Worm (Caenorhabditis elegans) whole organism, L4 larva: ENCODE results near the gene F35H10.6.
A peak's percentile ranks its signal among the peaks of the same experiment; 100 is the strongest.

Experiments used
- F37D6.2 ChIP-seq: sonication (generic microtip); optimal IDR thresholded peaks from 2 replicates; lab custom pipeline; 2016; ENCODE audit warnings: mild to moderate bottlenecking, missing genetic modification characterization, missing compliant biosample characterization
- ama-1 ChIP-seq: fragments of 150-350 bp; optimal IDR thresholded peaks from 2 replicates; lab custom pipeline; 2014; ENCODE audit warnings: inconsistent platforms, mixed read lengths
- ceh-20 ChIP-seq: fragments of 200-800 bp; sonication (Bioruptor generic); IDR thresholded peaks from 2 replicates; pipeline ENCODE4 v1.3.6; 2022; ENCODE audit warnings: missing genetic modification reagents, missing genetic modification characterization, missing compliant biosample characterization
- hmg-1.1 ChIP-seq: fragments of 200-800 bp; sonication (Bioruptor generic); IDR thresholded peaks from 2 replicates; pipeline ENCODE4 v1.3.6; 2022; ENCODE audit warnings: missing genetic modification reagents, missing genetic modification characterization, missing compliant biosample characterization
- lin-13 ChIP-seq: fragments of 150-350 bp; optimal IDR thresholded peaks from 2 replicates; lab custom pipeline; 2014; ENCODE audit warnings: missing biosample characterization, missing genetic modification reagents, missing genetic modification characterization
- nhr-10 ChIP-seq: fragments of 150-350 bp; optimal IDR thresholded peaks from 2 replicates; lab custom pipeline; 2014; ENCODE audit warnings: missing biosample characterization, missing genetic modification characterization
- nhr-11 ChIP-seq: fragments of 150-350 bp; optimal IDR thresholded peaks from 2 replicates; lab custom pipeline; 2014; ENCODE audit warnings: missing biosample characterization, missing genetic modification characterization
- nhr-237 ChIP-seq: sonication (generic microtip); optimal IDR thresholded peaks from 2 replicates; lab custom pipeline; 2017; ENCODE audit warnings: missing biosample characterization, missing genetic modification characterization
- nhr-28 ChIP-seq: fragments of 150-350 bp; optimal IDR thresholded peaks from 2 replicates; lab custom pipeline; 2014; ENCODE audit warnings: missing biosample characterization, missing genetic modification characterization
- nhr-6 ChIP-seq: fragments of 150-350 bp; optimal IDR thresholded peaks from 2 replicates; lab custom pipeline; 2014; ENCODE audit warnings: missing biosample characterization, missing genetic modification characterization
- sdz-12 ChIP-seq: fragments of 200-800 bp; sonication (Bioruptor generic); optimal IDR thresholded peaks from 2 replicates; lab custom pipeline; 2018; ENCODE audit warnings: mild to moderate bottlenecking, missing genetic modification characterization, missing compliant biosample characterization
- snpc-4 ChIP-seq: fragments of 150-350 bp; optimal IDR thresholded peaks from 2 replicates; lab custom pipeline; 2014; ENCODE audit warnings: missing biosample characterization, missing genetic modification characterization

DNA sequence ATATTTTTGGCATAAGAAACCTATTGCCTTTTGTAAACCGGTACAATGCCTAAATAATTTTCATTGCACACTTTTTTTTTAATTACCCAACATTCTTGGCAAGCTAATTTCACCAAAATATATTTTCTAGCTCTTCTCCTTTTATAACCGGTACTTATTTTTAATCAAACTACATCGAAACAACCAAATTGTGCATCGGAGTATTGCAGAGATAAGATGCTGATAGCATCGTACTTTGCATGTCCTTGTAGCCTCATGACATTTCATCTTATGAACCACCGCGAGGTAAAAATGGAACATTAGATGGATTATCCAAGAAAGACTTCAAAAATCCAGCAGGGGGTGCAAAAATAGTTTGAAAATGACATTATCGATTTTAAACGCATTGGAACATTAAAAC, 44.5 kb upstream of the F35H10.6 start:
- no peak for TF ChIP-seq nhr-6 (tag; lab: Kevin White, UChicago)
- TF ChIP-seq ama-1 (lab: Kevin White, UChicago) = no peak
- TF ChIP-seq nhr-11 (tag; lab: Kevin White, UChicago) = no peak
- TF ChIP-seq snpc-4 (tag; lab: Kevin White, UChicago) = no peak
- no peak for TF ChIP-seq ceh-20 (GFP tag; lab: Robert Waterston, UW)
- TF ChIP-seq sdz-12 = no peak
- TF ChIP-seq nhr-28 (tag; lab: Kevin White, UChicago) = peak; percentile 64
- no peak for TF ChIP-seq nhr-10 (tag; lab: Kevin White, UChicago)
- no peak for TF ChIP-seq hmg-1.1 (GFP tag; lab: Robert Waterston, UW)
- TF ChIP-seq nhr-237 (tag; lab: Kevin White, UChicago) = no peak
- TF ChIP-seq F37D6.2 = no peak
- no peak for TF ChIP-seq lin-13 (GFP tag; lab: Kevin White, UChicago)
